Worm (Caenorhabditis elegans) whole organism, late embryonic: Measurements from ENCODE around the gene npr-26.

Experiments used
- C08G9.2 ChIP-seq: sonication (generic microtip); optimal IDR thresholded peaks from 2 replicates; lab custom pipeline; 2016; ENCODE audit warnings: mild to moderate bottlenecking, missing genetic modification characterization, moderate library complexity, missing compliant biosample characterization
- K02D7.2 ChIP-seq: sonication (generic microtip); optimal IDR thresholded peaks from 2 replicates; lab custom pipeline; 2017; ENCODE audit warnings: mild to moderate bottlenecking, missing genetic modification characterization, missing compliant biosample characterization
- T23F11.4 ChIP-seq: fragments of 200-800 bp; sonication (Bioruptor generic); optimal IDR thresholded peaks from 2 replicates; lab custom pipeline; 2018; ENCODE audit warnings: mild to moderate bottlenecking, missing genetic modification characterization, missing compliant biosample characterization
- Y22D7AL.16 ChIP-seq: sonication (generic microtip); optimal IDR thresholded peaks from 2 replicates; lab custom pipeline; 2016; ENCODE audit warnings: missing genetic modification characterization, missing compliant biosample characterization
- ahr-1 ChIP-seq: sonication (generic microtip); optimal IDR thresholded peaks from 2 replicates; lab custom pipeline; 2016; ENCODE audit warnings: missing genetic modification characterization, missing compliant biosample characterization
- ama-1 ChIP-seq: fragments of 150-350 bp; optimal IDR thresholded peaks from 2 replicates; lab custom pipeline; 2014
- ceh-2 ChIP-seq: sonication (generic microtip); optimal IDR thresholded peaks from 2 replicates; lab custom pipeline; 2016; ENCODE audit warnings: missing genotype, missing genetic modification characterization, missing compliant biosample characterization
- ceh-30 ChIP-seq: fragments of 150-350 bp; optimal IDR thresholded peaks from 2 replicates; lab custom pipeline; 2014; ENCODE audit warnings: missing biosample characterization, missing genetic modification characterization
- ceh-31 ChIP-seq: sonication (generic microtip); optimal IDR thresholded peaks from 2 replicates; lab custom pipeline; 2016; ENCODE audit warnings: missing genetic modification characterization, missing compliant biosample characterization
- ceh-45 ChIP-seq: fragments of 200-800 bp; sonication (Bioruptor generic); IDR thresholded peaks from 2 replicates; pipeline ENCODE4 v1.3.6; 2022; ENCODE audit warnings: missing genetic modification reagents, missing genetic modification characterization, missing compliant biosample characterization
- ceh-48 ChIP-seq: sonication (generic microtip); optimal IDR thresholded peaks from 2 replicates; lab custom pipeline; 2016; ENCODE audit warnings: missing genetic modification characterization, inconsistent platforms, missing compliant biosample characterization
- elt-4 ChIP-seq: sonication (generic microtip); optimal IDR thresholded peaks from 2 replicates; lab custom pipeline; 2016; ENCODE audit warnings: missing genetic modification characterization, missing compliant biosample characterization
- ets-4 ChIP-seq: sonication (generic microtip); optimal IDR thresholded peaks from 2 replicates; lab custom pipeline; 2016; ENCODE audit warnings: missing genetic modification characterization, missing compliant biosample characterization
- eyg-1 ChIP-seq: sonication (generic microtip); optimal IDR thresholded peaks from 2 replicates; lab custom pipeline; 2016; ENCODE audit warnings: missing genotype, missing genetic modification characterization, missing compliant biosample characterization
- gmeb-2 ChIP-seq: sonication (generic microtip); optimal IDR thresholded peaks from 2 replicates; lab custom pipeline; 2016; ENCODE audit warnings: missing genetic modification characterization, inconsistent platforms, missing compliant biosample characterization
- hlh-13 ChIP-seq: fragments of 200-800 bp; sonication (Bioruptor generic); optimal IDR thresholded peaks from 2 replicates; lab custom pipeline; 2018; ENCODE audit warnings: mild to moderate bottlenecking, missing genetic modification characterization, missing compliant biosample characterization
- hlh-15 ChIP-seq: sonication (generic microtip); optimal IDR thresholded peaks from 2 replicates; lab custom pipeline; 2016; ENCODE audit warnings: missing genetic modification characterization, missing compliant biosample characterization
- lin-11 ChIP-seq: fragments of 200-800 bp; sonication (Bioruptor generic); optimal IDR thresholded peaks from 2 replicates; lab custom pipeline; 2018; ENCODE audit warnings: mild to moderate bottlenecking, missing genetic modification characterization, missing compliant biosample characterization
- madf-2 ChIP-seq: sonication (generic microtip); optimal IDR thresholded peaks from 2 replicates; lab custom pipeline; 2017; ENCODE audit warnings: missing genetic modification characterization, missing compliant biosample characterization
- mec-3 ChIP-seq: sonication (generic microtip); optimal IDR thresholded peaks from 2 replicates; lab custom pipeline; 2016; ENCODE audit warnings: borderline replicate concordance, missing genetic modification characterization, missing compliant biosample characterization
- nhr-232 ChIP-seq: sonication (generic microtip); optimal IDR thresholded peaks from 2 replicates; lab custom pipeline; 2016; ENCODE audit warnings: missing genetic modification characterization, missing compliant biosample characterization
- pqm-1 ChIP-seq: sonication (generic microtip); optimal IDR thresholded peaks from 2 replicates; lab custom pipeline; 2016; ENCODE audit warnings: missing genetic modification characterization, missing compliant biosample characterization
- pros-1 ChIP-seq: fragments of 150-350 bp; optimal IDR thresholded peaks from 2 replicates; lab custom pipeline; 2014; ENCODE audit warnings: missing biosample characterization, missing genetic modification reagents, missing genetic modification characterization
- sdc-2 ChIP-seq: sonication (generic microtip); optimal IDR thresholded peaks from 2 replicates; lab custom pipeline; 2016; ENCODE audit warnings: missing genotype, missing genetic modification characterization, missing compliant biosample characterization
- sox-4 ChIP-seq: sonication (generic microtip); optimal IDR thresholded peaks from 2 replicates; lab custom pipeline; 2017; ENCODE audit warnings: mild to moderate bottlenecking, missing genetic modification characterization, inconsistent platforms, missing compliant biosample characterization
- tbx-2 ChIP-seq: sonication (generic microtip); optimal IDR thresholded peaks from 2 replicates; lab custom pipeline; 2016; ENCODE audit warnings: missing genetic modification characterization, missing compliant biosample characterization
- tbx-7 ChIP-seq: sonication (generic microtip); optimal IDR thresholded peaks from 2 replicates; lab custom pipeline; 2016; ENCODE audit warnings: missing genotype, missing genetic modification characterization, missing compliant biosample characterization
- ttx-3 ChIP-seq: sonication (generic microtip); optimal IDR thresholded peaks from 2 replicates; lab custom pipeline; 2016; ENCODE audit warnings: missing genetic modification reagents, missing genetic modification characterization, missing compliant biosample characterization
- unc-55 ChIP-seq: sonication (generic microtip); optimal IDR thresholded peaks from 2 replicates; lab custom pipeline; 2017; ENCODE audit warnings: missing biosample characterization, missing genetic modification reagents, missing genetic modification characterization
- unc-86 ChIP-seq: sonication (generic microtip); optimal IDR thresholded peaks from 2 replicates; lab custom pipeline; 2016; ENCODE audit warnings: missing genetic modification characterization, missing compliant biosample characterization
- ztf-16 ChIP-seq: sonication (generic microtip); optimal IDR thresholded peaks from 2 replicates; lab custom pipeline; 2017; ENCODE audit warnings: missing genetic modification characterization, missing compliant biosample characterization

Gene npr-26

ce11 chrIV:17387442-17387967 lies 30.1 kb downstream of the npr-26 start, which contains the start of gene T02D1.8:
TSS of gene T02D1.8 (minus strand) at chrIV:17387492.
- TF ChIP-seq mec-3 (tag; lab: Kevin White, UChicago) (no peak), ceh-45 (GFP tag; lab: Robert Waterston, UW) (no peak)

ce11 chrIV:17383046-17383445 lies 34.6 kb downstream of the npr-26 start, which contains the start of gene C30H6.12:
TSS of gene C30H6.12 (plus strand) at chrIV:17383346.
- no peak for TF ChIP-seq ztf-16 (tag; lab: Kevin White, UChicago)
- no peak for TF ChIP-seq sdc-2 (tag; lab: Kevin White, UChicago)
- no peak for TF ChIP-seq C08G9.2 (tag; lab: Kevin White, UChicago)
- TF ChIP-seq sox-4: no peak
- no peak for TF ChIP-seq nhr-232
- no peak for TF ChIP-seq ttx-3 (tag; lab: Kevin White, UChicago)
- TF ChIP-seq T23F11.4 (GFP tag; lab: Kevin White, UChicago): no peak
- no peak for TF ChIP-seq hlh-13

ce11 chrIV:17382029-17382428 lies 35.6 kb downstream of the npr-26 start, which contains the start of gene C30H6.8:
TSS of gene C30H6.8 (plus strand) at chrIV:17382329.
- TF ChIP-seq ztf-16 (tag; lab: Kevin White, UChicago): no peak
- TF ChIP-seq eyg-1 (tag; lab: Kevin White, UChicago): no peak
- TF ChIP-seq unc-86 (tag; lab: Kevin White, UChicago): no peak
- no peak for TF ChIP-seq Y22D7AL.16 (tag; lab: Kevin White, UChicago)
- no peak for TF ChIP-seq unc-55 (GFP tag; lab: Kevin White, UChicago)
- no peak for TF ChIP-seq ama-1 (lab: Kevin White, UChicago)
- no peak for TF ChIP-seq madf-2
- no peak for TF ChIP-seq ceh-48 (tag; lab: Kevin White, UChicago)
- no peak for TF ChIP-seq lin-11
- no peak for TF ChIP-seq tbx-2 (tag; lab: Kevin White, UChicago)

ce11 chrIV:17380061-17380680 lies 37.5 kb downstream of the npr-26 start, which contains the start of the genes C30H6.9 and dlat-2:
TSS of gene C30H6.9 (minus strand) at chrIV:17380170.
TSS of gene dlat-2 (plus strand) at chrIV:17380626.
- no peak for TF ChIP-seq eyg-1 (tag; lab: Kevin White, UChicago)
- TF ChIP-seq ceh-30 (tag; lab: Kevin White, UChicago): no peak
- TF ChIP-seq ceh-31 (tag; lab: Kevin White, UChicago): peak; percentile 31

ce11 chrIV:17376127-17376526 lies 41.5 kb downstream of the npr-26 start, which contains the start of gene haf-1:
TSS of gene haf-1 (plus strand) at chrIV:17376427.
- no peak for TF ChIP-seq tbx-7
- no peak for TF ChIP-seq ceh-30 (tag; lab: Kevin White, UChicago)
- no peak for TF ChIP-seq ztf-16 (tag; lab: Kevin White, UChicago)
- TF ChIP-seq ets-4: no peak

- TF ChIP-seq unc-86 (tag; lab: Kevin White, UChicago) (no peak), madf-2 (no peak), pqm-1 (tag; lab: Kevin White, UChicago) (no peak), ahr-1 (tag; lab: Kevin White, UChicago) (no peak)
These were observed 46.2 kb downstream of the npr-26 start, which contains the start of gene C30H6.5 for ce11 chrIV:17371469-17371868. TSS of gene C30H6.5 (plus strand) at chrIV:17371769.

- TF ChIP-seq hlh-15 (tag; lab: Kevin White, UChicago): no peak
- TF ChIP-seq pqm-1 (tag; lab: Kevin White, UChicago): no peak
- no peak for TF ChIP-seq C08G9.2 (tag; lab: Kevin White, UChicago)
- TF ChIP-seq lin-11: no peak
- no peak for TF ChIP-seq elt-4 (tag; lab: Kevin White, UChicago)
- TF ChIP-seq ceh-2 (tag; lab: Kevin White, UChicago): no peak
- TF ChIP-seq gmeb-2: no peak
- no peak for TF ChIP-seq pros-1
- TF ChIP-seq K02D7.2 (tag; lab: Kevin White, UChicago): no peak
These were observed 49.3 kb downstream of the npr-26 start, which contains the start of gene trh-1 for ce11 chrIV:17368292-17368691. TSS of gene trh-1 (plus strand) at chrIV:17368592.
